Fruit fly (Drosophila melanogaster) whole organism, embryonic: ENCODE results near the gene CG6511.

ENCODE experiments used
- Asciz ChIP-seq: fragments of 200-800 bp; sonication (Bioruptor generic); optimal IDR thresholded peaks from 2 replicates; lab custom pipeline; 2017; ENCODE audit warnings: missing biosample characterization, mild to moderate bottlenecking, missing genetic modification characterization, missing genetic modification reagents
- Atf6 ChIP-seq: fragments of 200-800 bp; sonication (Bioruptor generic); IDR thresholded peaks from 2 replicates; pipeline ENCODE4 v1.3.6; 2022; ENCODE audit warnings: missing biosample characterization, missing genetic modification characterization
- Bdp1 ChIP-seq: fragments of 200-800 bp; sonication (Bioruptor generic); optimal IDR thresholded peaks from 3 replicates; lab custom pipeline; 2016; ENCODE audit warnings: missing biosample characterization, missing genetic modification characterization
- CG10321 ChIP-seq: fragments of 200-800 bp; sonication (Bioruptor generic); IDR thresholded peaks from 2 replicates; pipeline ENCODE4 v1.3.6; 2022; ENCODE audit warnings: missing biosample characterization, missing genetic modification characterization
- CG10366 ChIP-seq: fragments of 200-800 bp; sonication (Bioruptor generic); IDR thresholded peaks from 2 replicates; pipeline ENCODE4 v1.3.6; 2022; ENCODE audit warnings: missing biosample characterization, missing genetic modification characterization
- CG12219 ChIP-seq: fragments of 200-800 bp; sonication (Bioruptor generic); optimal IDR thresholded peaks from 3 replicates; lab custom pipeline; 2018; ENCODE audit warnings: missing biosample characterization, mild to moderate bottlenecking, missing genetic modification characterization
- CG14860 ChIP-seq: fragments of 200-800 bp; sonication (Bioruptor generic); IDR thresholded peaks from 3 replicates; pipeline ENCODE4 v1.3.6; 2022; ENCODE audit warnings: missing biosample characterization, missing genetic modification characterization; ENCODE audit not compliant: partially characterized antibody
- CG15011 ChIP-seq: fragments of 200-800 bp; sonication (Bioruptor generic); optimal IDR thresholded peaks from 3 replicates; lab custom pipeline; 2018; ENCODE audit warnings: missing biosample characterization, mild to moderate bottlenecking, missing genetic modification characterization
- CG15601 ChIP-seq: fragments of 200-800 bp; sonication (Bioruptor generic); optimal IDR thresholded peaks from 3 replicates; lab custom pipeline; 2019; ENCODE audit warnings: missing biosample characterization, mild to moderate bottlenecking, missing genetic modification characterization, moderate library complexity
- CG15696 ChIP-seq: fragments of 200-800 bp; sonication (Bioruptor generic); optimal IDR thresholded peaks from 2 replicates; lab custom pipeline; 2019; ENCODE audit warnings: missing biosample characterization, mild to moderate bottlenecking, missing genetic modification characterization, moderate library complexity
- CG1647 ChIP-seq: fragments of 200-800 bp; sonication (Bioruptor generic); optimal IDR thresholded peaks from 3 replicates; lab custom pipeline; 2016; ENCODE audit warnings: missing biosample characterization, missing genetic modification characterization
- CG17361 ChIP-seq: fragments of 200-800 bp; sonication (Bioruptor generic); IDR thresholded peaks from 3 replicates; pipeline ENCODE4 v1.3.6; 2022; ENCODE audit warnings: missing biosample characterization, missing genetic modification characterization
- CG3281 ChIP-seq: fragments of 200-800 bp; sonication (Bioruptor generic); optimal IDR thresholded peaks from 3 replicates; lab custom pipeline; 2017; ENCODE audit warnings: missing biosample characterization, mild to moderate bottlenecking, missing genetic modification characterization
- CG34224 ChIP-seq: fragments of 200-800 bp; sonication (Bioruptor generic); IDR thresholded peaks from 3 replicates; pipeline ENCODE4 v1.3.6; 2022; ENCODE audit warnings: missing biosample characterization, missing genetic modification characterization; ENCODE audit not compliant: partially characterized antibody
- CG6254 ChIP-seq: fragments of 200-800 bp; sonication (Bioruptor generic); optimal IDR thresholded peaks from 3 replicates; lab custom pipeline; 2017; ENCODE audit warnings: mild to moderate bottlenecking, missing biosample characterization, missing genetic modification reagents, missing genetic modification characterization
- CG6791 ChIP-seq: fragments of 200-800 bp; sonication (Bioruptor generic); IDR thresholded peaks from 3 replicates; pipeline ENCODE4 v1.3.6; 2022; ENCODE audit warnings: missing biosample characterization, missing genetic modification characterization; ENCODE audit not compliant: partially characterized antibody
- CG8388 ChIP-seq: fragments of 200-800 bp; sonication (Bioruptor generic); optimal IDR thresholded peaks from 2 replicates; lab custom pipeline; 2019; ENCODE audit warnings: missing biosample characterization, mild to moderate bottlenecking, missing genetic modification characterization, moderate library complexity
- CG9932 ChIP-seq: fragments of 200-800 bp; sonication (Bioruptor generic); IDR thresholded peaks from 2 replicates; pipeline ENCODE4 v1.3.6; 2022; ENCODE audit warnings: missing biosample characterization, missing genetic modification characterization
- Camta ChIP-seq: fragments of 200-800 bp; sonication (Bioruptor generic); optimal IDR thresholded peaks from 2 replicates; lab custom pipeline; 2016; ENCODE audit warnings: missing biosample characterization, missing genetic modification characterization
- Dek ChIP-seq: fragments of 200-800 bp; sonication (Bioruptor generic); optimal IDR thresholded peaks from 3 replicates; lab custom pipeline; 2019; ENCODE audit warnings: missing biosample characterization, mild to moderate bottlenecking, missing genetic modification characterization, moderate library complexity
- Dp ChIP-seq: fragments of 200-800 bp; sonication (Bioruptor generic); optimal IDR thresholded peaks from 2 replicates; lab custom pipeline; 2018; ENCODE audit warnings: missing biosample characterization, mild to moderate bottlenecking, missing genetic modification characterization, moderate library complexity
- Drgx ChIP-seq: fragments of 200-800 bp; sonication (Bioruptor generic); IDR thresholded peaks from 2 replicates; pipeline ENCODE4 v1.3.6; 2022; ENCODE audit warnings: missing biosample characterization, missing genetic modification characterization
- H2.0 ChIP-seq: fragments of 200-800 bp; sonication (Bioruptor generic); IDR thresholded peaks from 2 replicates; pipeline ENCODE4 v1.3.6; 2022; ENCODE audit warnings: missing biosample characterization, missing genetic modification characterization
- Lpt ChIP-seq: fragments of >200 bp; optimal IDR thresholded peaks from 2 replicates; lab custom pipeline; 2018; ENCODE audit warnings: missing biosample characterization, missing genetic modification characterization
- NC2β ChIP-seq: fragments of 200-800 bp; sonication (Bioruptor generic); optimal IDR thresholded peaks from 2 replicates; lab custom pipeline; 2016; ENCODE audit warnings: missing biosample characterization, missing genetic modification characterization
- NFAT ChIP-seq: fragments of 200-800 bp; sonication (Bioruptor generic); IDR thresholded peaks from 2 replicates; pipeline ENCODE4 v1.3.6; 2022; ENCODE audit warnings: missing biosample characterization, missing genetic modification characterization
- Nf-YC ChIP-seq: fragments of 200-800 bp; optimal IDR thresholded peaks from 3 replicates; lab custom pipeline; 2019; ENCODE audit warnings: missing biosample characterization, mild to moderate bottlenecking, missing genetic modification characterization, moderate library complexity
- Pdp1 ChIP-seq, 2 experiments: fragments of 200-800 bp; sonication (Bioruptor generic); optimal IDR thresholded peaks; 3 replicates each; lab custom pipeline; 2016; ENCODE audit warnings: missing biosample characterization in 2 of 2, missing genetic modification characterization in 2 of 2, mild to moderate bottlenecking in 1 of 2, moderate library complexity in 1 of 2
- Rfx ChIP-seq: fragments of 200-800 bp; sonication (Bioruptor generic); IDR thresholded peaks from 2 replicates; pipeline ENCODE4 v1.3.6; 2022; ENCODE audit warnings: missing biosample characterization, missing genetic modification characterization
- Ssrp ChIP-seq: fragments of 200-800 bp; sonication (Bioruptor generic); optimal IDR thresholded peaks from 2 replicates; lab custom pipeline; 2018; ENCODE audit warnings: missing biosample characterization, mild to moderate bottlenecking, missing genetic modification characterization, moderate library complexity
- Stat92E ChIP-seq, 3 experiments: fragments of >200 bp in 2 of 3; fragments of 200-800 bp in 1 of 3; sonication (Bioruptor generic) in 1 of 3; optimal IDR thresholded peaks; 2 replicates each; lab custom pipeline; 2017 to 2019; ENCODE audit warnings: missing biosample characterization in 3 of 3, missing genetic modification characterization in 3 of 3, mild to moderate bottlenecking in 1 of 3, moderate library complexity in 1 of 3
- croc ChIP-seq: fragments of 200-800 bp; sonication (Bioruptor generic); conservative IDR thresholded peaks from 3 replicates; pipeline ENCODE4 v1.3.6; 2022; ENCODE audit warnings: missing biosample characterization, missing genetic modification characterization
- crp ChIP-seq, 2 experiments: fragments of 200-800 bp; sonication (Bioruptor generic); optimal IDR thresholded peaks; 2 replicates in 1 of 2; 3 replicates in 1 of 2; lab custom pipeline; 2017; ENCODE audit warnings: missing biosample characterization in 2 of 2, missing genetic modification characterization in 2 of 2, mild to moderate bottlenecking in 1 of 2, moderate library complexity in 1 of 2
- gce ChIP-seq: fragments of 200-800 bp; sonication (Bioruptor generic); IDR thresholded peaks from 3 replicates; pipeline ENCODE4 v1.3.6; 2022; ENCODE audit warnings: missing biosample characterization, missing genetic modification characterization
- gsb ChIP-seq: fragments of 200-800 bp; sonication (Bioruptor generic); IDR thresholded peaks from 2 replicates; pipeline ENCODE4 v1.3.6; 2022; ENCODE audit warnings: missing biosample characterization, missing genetic modification characterization
- gsb-n ChIP-seq: fragments of 200-800 bp; sonication (Bioruptor generic); optimal IDR thresholded peaks from 3 replicates; lab custom pipeline; 2018; ENCODE audit warnings: missing biosample characterization, mild to moderate bottlenecking, missing genetic modification characterization
- lab ChIP-seq: fragments of 200-800 bp; sonication (Bioruptor generic); optimal IDR thresholded peaks from 3 replicates; lab custom pipeline; 2017; ENCODE audit warnings: missing biosample characterization, missing genetic modification characterization, mild to moderate bottlenecking, moderate library complexity, missing genetic modification reagents
- lov ChIP-seq, 2 experiments: fragments of 200-800 bp in 1 of 2; fragments of >200 bp in 1 of 2; sonication (Bioruptor generic) in 1 of 2; IDR thresholded peaks in 1 of 2; optimal IDR thresholded peaks in 1 of 2; 2 replicates in 1 of 2; 3 replicates in 1 of 2; pipeline versions ENCODE4 v1.3.6 to Lab custom; 2017 to 2022; ENCODE audit warnings: missing biosample characterization in 1 of 2, missing genetic modification characterization in 1 of 2
- mam ChIP-seq: fragments of 200-800 bp; sonication (Bioruptor generic); optimal IDR thresholded peaks from 3 replicates; lab custom pipeline; 2016; ENCODE audit warnings: missing biosample characterization, missing genetic modification characterization
- onecut ChIP-seq: fragments of 200-800 bp; sonication (Bioruptor generic); IDR thresholded peaks from 2 replicates; pipeline ENCODE4 v1.3.6; 2022; ENCODE audit warnings: missing biosample characterization, missing genetic modification characterization
- p53 ChIP-seq: fragments of 200-800 bp; sonication (Bioruptor generic); optimal IDR thresholded peaks from 2 replicates; lab custom pipeline; 2016; ENCODE audit warnings: missing biosample characterization, missing genetic modification characterization
- sc ChIP-seq, 3 experiments: fragments of >200 bp in 2 of 3; fragments of 200-800 bp in 1 of 3; sonication (Bioruptor generic) in 1 of 3; optimal IDR thresholded peaks; 2 replicates in 2 of 3; 3 replicates in 1 of 3; lab custom pipeline; 2017; ENCODE audit warnings: mild to moderate bottlenecking in 1 of 3, missing biosample characterization in 1 of 3, missing genetic modification characterization in 1 of 3, missing genetic modification reagents in 1 of 3
- sens-2 ChIP-seq: fragments of 200-800 bp; sonication (Bioruptor generic); IDR thresholded peaks from 2 replicates; pipeline ENCODE4 v1.3.6; 2022; ENCODE audit warnings: missing biosample characterization, missing genetic modification characterization
- slou ChIP-seq: fragments of 200-800 bp; sonication (Bioruptor generic); optimal IDR thresholded peaks from 3 replicates; lab custom pipeline; 2016; ENCODE audit warnings: missing biosample characterization, missing genetic modification characterization
- stc ChIP-seq: fragments of 200-800 bp; sonication (Bioruptor generic); IDR thresholded peaks from 2 replicates; pipeline ENCODE4 v1.3.6; 2022; ENCODE audit warnings: missing biosample characterization, missing genetic modification characterization
- sug ChIP-seq: fragments of 200-800 bp; optimal IDR thresholded peaks from 2 replicates; lab custom pipeline; 2019; ENCODE audit warnings: missing biosample characterization, mild to moderate bottlenecking, missing genetic modification characterization, moderate library complexity
- trem ChIP-seq: fragments of 200-800 bp; optimal IDR thresholded peaks from 3 replicates; lab custom pipeline; 2019; ENCODE audit warnings: missing biosample characterization, mild to moderate bottlenecking, missing genetic modification characterization, moderate library complexity
- tx ChIP-seq: fragments of 200-800 bp; sonication (Bioruptor generic); optimal IDR thresholded peaks from 2 replicates; lab custom pipeline; 2016; ENCODE audit warnings: missing biosample characterization, missing genetic modification characterization

Gene CG6511

dm6 chr3L:8765969-8766538 is 44.9 kb downstream of the CG6511 start (continued):
- TF ChIP-seq CG9932 (GFP tag; lab: Robert Waterston, UW) (peak; percentile 98), CG10321 (peak; percentile 84), NC2β (GFP tag; lab: Kevin White, UChicago) (peak; percentile 96), CG17361 (GFP tag; lab: Robert Waterston, UW) (peak; percentile 100), Ssrp (tag; lab: Kevin White, UChicago) (peak; percentile 99), H2.0 (peak; percentile 97), CG6254 (GFP tag; lab: Kevin White, UChicago) (peak; percentile 91), CG15601 (peak; percentile 97), Camta (GFP tag; lab: Kevin White, UChicago) (peak; percentile 91), tx (peak; percentile 97), lov (optimal IDR thresholded peaks at IDR 0.05; lab: Kevin White, UChicago) (no peak), lov (GFP tag; IDR thresholded peaks at IDR 0.05; lab: Robert Waterston, UW) (peak; percentile 93), lab (GFP tag; lab: Kevin White, UChicago) (peak; percentile 98), stc (GFP tag; lab: Robert Waterston, UW) (peak; percentile 96), Lpt (GFP tag; lab: Kevin White, UChicago) (no peak), Asciz (peak; percentile 96), Stat92E (GFP tag; optimal IDR thresholded peaks at IDR 0.05; lab: Kevin White, UChicago) (peak in 1 of 3 experiments; percentile 93), crp (GFP tag; optimal IDR thresholded peaks at IDR 0.05; lab: Kevin White, UChicago) (peak; percentile 16 to 71), sc (optimal IDR thresholded peaks at IDR 0.05; lab: Kevin White, UChicago) (no peak), sc (GFP tag; optimal IDR thresholded peaks at IDR 0.05; lab: Kevin White, UChicago) (peak; percentile 98), Drgx (peak; percentile 94), croc (GFP tag; lab: Robert Waterston, UW) (peak; percentile 98), CG15696 (tag; lab: Kevin White, UChicago) (peak; percentile 64), gce (GFP tag; lab: Robert Waterston, UW) (peak; percentile 95), mam (GFP tag; lab: Kevin White, UChicago) (peak; percentile 91), CG15011 (GFP tag; lab: Kevin White, UChicago) (peak; percentile 93), CG10366 (GFP tag; lab: Robert Waterston, UW) (peak; percentile 97), Bdp1 (peak; percentile 91), Dp (GFP tag; lab: Kevin White, UChicago) (peak; percentile 30), Dek (peak; percentile 96), gsb (peak; percentile 97), sug (peak; percentile 97), Pdp1 (GFP tag; optimal IDR thresholded peaks at IDR 0.05; lab: Kevin White, UChicago) (peak; percentile 93 to 99), Atf6 (peak; percentile 98), CG34224 (GFP tag; lab: Robert Waterston, UW) (peak; percentile 55; the same call in 2 of the 3 replicates), CG14860 (GFP tag; lab: Robert Waterston, UW) (peak; percentile 73; the same call in 2 of the 3 replicates), CG3281 (GFP tag; lab: Kevin White, UChicago) (peak; percentile 98), slou (GFP tag; lab: Kevin White, UChicago) (peak; percentile 80), CG12219 (GFP tag; lab: Kevin White, UChicago) (peak; percentile 98), gsb-n (tag; lab: Kevin White, UChicago) (peak; percentile 95), sens-2 (GFP tag; lab: Robert Waterston, UW) (peak; percentile 90), Nf-YC (tag; lab: Kevin White, UChicago) (peak; percentile 91), CG6791 (GFP tag; lab: Robert Waterston, UW) (peak; percentile 55; the same call in 2 of the 3 replicates), onecut (GFP tag; lab: Robert Waterston, UW) (peak; percentile 91), CG1647 (GFP tag; lab: Kevin White, UChicago) (peak; percentile 92), CG8388 (GFP tag; lab: Kevin White, UChicago) (peak; percentile 97), p53 (GFP tag; lab: Kevin White, UChicago) (peak; percentile 61), trem (tag; lab: Kevin White, UChicago) (peak; percentile 93), NFAT (GFP tag; lab: Robert Waterston, UW) (peak; percentile 94), Rfx (peak; percentile 98)
